Fruit fly (Drosophila melanogaster): ENCODE results near the gene CG17325.

- no peak for TF ChIP-seq Sox15 (GFP tag; optimal IDR thresholded peaks at IDR 0.05)
- TF ChIP-seq CG3032 (tag; optimal IDR thresholded peaks at IDR 0.05): no peak
- no peak for TF ChIP-seq OdsH (GFP tag; optimal IDR thresholded peaks at IDR 0.05)
- no peak for TF ChIP-seq CG11902 (GFP tag; optimal IDR thresholded peaks at IDR 0.05)
- TF ChIP-seq CG16779 (tag; optimal IDR thresholded peaks at IDR 0.05): no peak
- TF ChIP-seq CG11762 (GFP tag; optimal IDR thresholded peaks at IDR 0.05; ENCODE audit: insufficient read depth): no peak
- TF ChIP-seq Eip75B (GFP tag; optimal IDR thresholded peaks at IDR 0.05): no peak
- no peak for TF ChIP-seq svp (GFP tag)
- no peak for TF ChIP-seq Hr4 (GFP tag; optimal IDR thresholded peaks at IDR 0.05)
- TF ChIP-seq CG10631 (GFP tag; optimal IDR thresholded peaks at IDR 0.05): no peak
- TF ChIP-seq Gug (GFP tag; IDR thresholded peaks at IDR 0.05): no peak
- TF ChIP-seq Hr39 (GFP tag; optimal IDR thresholded peaks at IDR 0.05): no peak
- TF ChIP-seq Lpt (GFP tag; optimal IDR thresholded peaks at IDR 0.05): no peak
- TF ChIP-seq net (GFP tag; optimal IDR thresholded peaks at IDR 0.05): no peak
Measured at dm6 chr2L:18767815-18768214, 44.6 kb upstream of the CG17325 start.

Data from whole organism, prepupa.